Fruit fly (Drosophila melanogaster) whole organism, embryonic: ENCODE data around the gene EloB.

Experiments
- Atf6 ChIP-seq: fragments of 200-800 bp; sonication (Bioruptor generic); IDR thresholded peaks from 2 replicates; pipeline ENCODE4 v1.3.6; 2022; ENCODE audit warnings: missing biosample characterization, missing genetic modification characterization
- Bgb ChIP-seq: fragments of 200-800 bp; sonication (Bioruptor generic); IDR thresholded peaks from 2 replicates; pipeline ENCODE4 v1.3.6; 2022; ENCODE audit warnings: missing biosample characterization, missing genetic modification characterization; ENCODE audit not compliant: partially characterized antibody
- CG10147 ChIP-seq: fragments of 200-800 bp; sonication (Bioruptor generic); optimal IDR thresholded peaks from 2 replicates; lab custom pipeline; 2019; ENCODE audit warnings: missing biosample characterization, mild to moderate bottlenecking, missing genetic modification characterization, moderate library complexity
- CG10321 ChIP-seq: fragments of 200-800 bp; sonication (Bioruptor generic); IDR thresholded peaks from 2 replicates; pipeline ENCODE4 v1.3.6; 2022; ENCODE audit warnings: missing biosample characterization, missing genetic modification characterization
- CG11085 ChIP-seq: fragments of 200-800 bp; sonication (Bioruptor generic); IDR thresholded peaks from 2 replicates; pipeline ENCODE4 v1.3.6; 2022; ENCODE audit warnings: missing biosample characterization, missing genetic modification characterization
- CG12071 ChIP-seq: fragments of 200-800 bp; sonication (Bioruptor generic); optimal IDR thresholded peaks from 3 replicates; lab custom pipeline; 2018; ENCODE audit warnings: missing biosample characterization, mild to moderate bottlenecking, missing genetic modification characterization
- CG12104 ChIP-seq: fragments of 200-800 bp; sonication (Bioruptor generic); optimal IDR thresholded peaks from 3 replicates; lab custom pipeline; 2016; ENCODE audit warnings: missing biosample characterization, missing genetic modification characterization
- CG13287 ChIP-seq: fragments of 200-800 bp; sonication (Bioruptor generic); IDR thresholded peaks from 2 replicates; pipeline ENCODE4 v1.3.6; 2022; ENCODE audit warnings: missing biosample characterization, missing genetic modification characterization; ENCODE audit not compliant: partially characterized antibody
- CG14710 ChIP-seq: fragments of 200-800 bp; sonication (Bioruptor generic); optimal IDR thresholded peaks from 3 replicates; lab custom pipeline; 2019; ENCODE audit warnings: missing biosample characterization, mild to moderate bottlenecking, missing genetic modification characterization, moderate library complexity
- CG15269 ChIP-seq: fragments of 200-800 bp; sonication (Bioruptor generic); optimal IDR thresholded peaks from 2 replicates; lab custom pipeline; 2018; ENCODE audit warnings: missing biosample characterization, mild to moderate bottlenecking, missing genetic modification characterization, moderate library complexity
- CG15479 ChIP-seq: fragments of 200-800 bp; sonication (Bioruptor generic); optimal IDR thresholded peaks from 3 replicates; lab custom pipeline; 2019; ENCODE audit warnings: missing biosample characterization, mild to moderate bottlenecking, missing genetic modification characterization, moderate library complexity
- CG1602 ChIP-seq: fragments of 200-800 bp; sonication (Bioruptor generic); optimal IDR thresholded peaks from 3 replicates; lab custom pipeline; 2016; ENCODE audit warnings: missing biosample characterization, missing genetic modification characterization
- CG17568 ChIP-seq: fragments of 200-800 bp; sonication (Bioruptor generic); optimal IDR thresholded peaks from 2 replicates; lab custom pipeline; 2018; ENCODE audit warnings: missing biosample characterization, mild to moderate bottlenecking, missing genetic modification characterization, moderate library complexity
- CG17912 ChIP-seq: fragments of 200-800 bp; sonication (Bioruptor generic); optimal IDR thresholded peaks from 2 replicates; lab custom pipeline; 2018; ENCODE audit warnings: missing biosample characterization, mild to moderate bottlenecking, missing genetic modification characterization
- CG2199 ChIP-seq: fragments of 200-800 bp; sonication (Bioruptor generic); IDR thresholded peaks from 3 replicates; pipeline ENCODE4 v1.3.6; 2022; ENCODE audit warnings: missing biosample characterization, missing genetic modification characterization
- CG3065 ChIP-seq: fragments of 200-800 bp; sonication (Bioruptor generic); optimal IDR thresholded peaks from 2 replicates; lab custom pipeline; 2016; ENCODE audit warnings: missing biosample characterization, missing genetic modification characterization
- CG31365 ChIP-seq: fragments of 200-800 bp; sonication (Bioruptor generic); optimal IDR thresholded peaks from 2 replicates; lab custom pipeline; 2018; ENCODE audit warnings: missing biosample characterization, mild to moderate bottlenecking, missing genetic modification characterization
- CG3163 ChIP-seq: fragments of 200-800 bp; sonication (Bioruptor generic); optimal IDR thresholded peaks from 3 replicates; lab custom pipeline; 2016; ENCODE audit warnings: missing biosample characterization, missing genetic modification characterization
- CG3838 ChIP-seq: fragments of 200-800 bp; sonication (Bioruptor generic); optimal IDR thresholded peaks from 3 replicates; lab custom pipeline; 2016; ENCODE audit warnings: missing biosample characterization, missing genetic modification characterization
- CG3995 ChIP-seq: fragments of 200-800 bp; sonication (Bioruptor generic); optimal IDR thresholded peaks from 3 replicates; lab custom pipeline; 2016; ENCODE audit warnings: missing biosample characterization, missing genetic modification characterization
- CG4730 ChIP-seq: fragments of 200-800 bp; sonication (Bioruptor generic); IDR thresholded peaks from 2 replicates; pipeline ENCODE4 v1.3.6; 2022; ENCODE audit warnings: missing biosample characterization, missing genetic modification characterization
- CG5953 ChIP-seq: fragments of 200-800 bp; sonication (Bioruptor generic); IDR thresholded peaks from 2 replicates; pipeline ENCODE4 v1.3.6; 2022; ENCODE audit warnings: missing biosample characterization, missing genetic modification characterization
- Deaf1 ChIP-seq: fragments of 200-800 bp; optimal IDR thresholded peaks from 3 replicates; lab custom pipeline; 2019; ENCODE audit warnings: missing biosample characterization, mild to moderate bottlenecking, missing genetic modification characterization, moderate library complexity
- Drgx ChIP-seq: fragments of 200-800 bp; sonication (Bioruptor generic); IDR thresholded peaks from 2 replicates; pipeline ENCODE4 v1.3.6; 2022; ENCODE audit warnings: missing biosample characterization, missing genetic modification characterization
- Fer3 ChIP-seq: fragments of 200-800 bp; sonication (Bioruptor generic); optimal IDR thresholded peaks from 2 replicates; lab custom pipeline; 2018; ENCODE audit warnings: missing biosample characterization, mild to moderate bottlenecking, missing genetic modification characterization, moderate library complexity
- HmgD ChIP-seq: fragments of 200-800 bp; sonication (Bioruptor generic); optimal IDR thresholded peaks from 3 replicates; lab custom pipeline; 2016; ENCODE audit warnings: missing biosample characterization, missing genetic modification characterization
- Hr39 ChIP-seq: fragments of >200 bp; optimal IDR thresholded peaks from 2 replicates; lab custom pipeline; 2017
- NC2α ChIP-seq: fragments of 200-800 bp; sonication (Bioruptor generic); optimal IDR thresholded peaks from 2 replicates; lab custom pipeline; 2016; ENCODE audit warnings: missing biosample characterization, missing genetic modification characterization
- Rfx ChIP-seq: fragments of 200-800 bp; sonication (Bioruptor generic); IDR thresholded peaks from 2 replicates; pipeline ENCODE4 v1.3.6; 2022; ENCODE audit warnings: missing biosample characterization, missing genetic modification characterization
- Side ChIP-seq: fragments of 200-800 bp; sonication (Bioruptor generic); optimal IDR thresholded peaks from 2 replicates; lab custom pipeline; 2016; ENCODE audit warnings: missing biosample characterization, missing genetic modification characterization
- Six4 ChIP-seq: fragments of 200-800 bp; sonication (Bioruptor generic); optimal IDR thresholded peaks from 2 replicates; lab custom pipeline; 2016; ENCODE audit warnings: missing biosample characterization, missing genetic modification characterization
- Trl ChIP-seq, 3 experiments: fragments of >200 bp in 2 of 3; fragments of 200-800 bp in 1 of 3; sonication (Bioruptor generic) in 1 of 3; optimal IDR thresholded peaks; 2 replicates in 1 of 3; 3 replicates in 2 of 3; lab custom pipeline; 2016 to 2017; ENCODE audit warnings: missing biosample characterization in 1 of 3, missing genetic modification characterization in 1 of 3
- ara ChIP-seq: fragments of 200-800 bp; sonication (Bioruptor generic); IDR thresholded peaks from 2 replicates; pipeline ENCODE4 v1.3.6; 2022; ENCODE audit warnings: missing biosample characterization, missing genetic modification characterization
- bbx ChIP-seq: fragments of 200-800 bp; sonication (Bioruptor generic); IDR thresholded peaks from 2 replicates; pipeline ENCODE4 v1.3.6; 2022; ENCODE audit warnings: missing biosample characterization, missing genetic modification characterization; ENCODE audit not compliant: partially characterized antibody
- en ChIP-seq: fragments of 200-800 bp; sonication (Bioruptor generic); optimal IDR thresholded peaks from 2 replicates; lab custom pipeline; 2016; ENCODE audit warnings: missing biosample characterization, missing genetic modification characterization
- fd96Cb ChIP-seq: fragments of 200-800 bp; sonication (Bioruptor generic); optimal IDR thresholded peaks from 2 replicates; lab custom pipeline; 2018; ENCODE audit warnings: missing biosample characterization, mild to moderate bottlenecking, missing genetic modification characterization, moderate library complexity
- inv ChIP-seq: fragments of 200-800 bp; sonication (Bioruptor generic); IDR thresholded peaks from 2 replicates; pipeline ENCODE4 v1.3.6; 2022; ENCODE audit warnings: missing biosample characterization, missing genetic modification characterization; ENCODE audit not compliant: partially characterized antibody
- lmd ChIP-seq: fragments of 200-800 bp; sonication (Bioruptor generic); IDR thresholded peaks from 2 replicates; pipeline ENCODE4 v1.3.6; 2022; ENCODE audit warnings: missing biosample characterization, missing genetic modification characterization
- luna ChIP-seq: fragments of 200-800 bp; sonication (Bioruptor generic); optimal IDR thresholded peaks from 2 replicates; lab custom pipeline; 2016; ENCODE audit warnings: missing biosample characterization, missing genetic modification characterization
- nom ChIP-seq: fragments of 200-800 bp; sonication (Bioruptor generic); optimal IDR thresholded peaks from 2 replicates; lab custom pipeline; 2017; ENCODE audit warnings: missing biosample characterization, missing genetic modification characterization, mild to moderate bottlenecking, moderate library complexity, missing genetic modification reagents
- org-1 ChIP-seq: fragments of 200-800 bp; sonication (Bioruptor generic); optimal IDR thresholded peaks from 2 replicates; lab custom pipeline; 2017; ENCODE audit warnings: missing biosample characterization, missing genetic modification characterization
- pho ChIP-seq: fragments of 200-800 bp; sonication (Bioruptor generic); optimal IDR thresholded peaks from 2 replicates; lab custom pipeline; 2016; ENCODE audit warnings: missing biosample characterization, missing genetic modification characterization
- salm ChIP-seq: fragments of 200-800 bp; sonication (Bioruptor generic); optimal IDR thresholded peaks from 2 replicates; lab custom pipeline; 2018; ENCODE audit warnings: missing biosample characterization, mild to moderate bottlenecking, missing genetic modification characterization
- sens ChIP-seq: fragments of 200-800 bp; sonication (Bioruptor generic); peaks from one replicate; lab custom pipeline; 2016; ENCODE audit warnings: missing biosample characterization, missing genetic modification characterization
- slbo ChIP-seq: fragments of 200-800 bp; sonication (Bioruptor generic); IDR thresholded peaks from 2 replicates; pipeline ENCODE4 v1.3.6; 2022; ENCODE audit warnings: missing biosample characterization, missing genetic modification characterization
- tap ChIP-seq: fragments of 200-800 bp; optimal IDR thresholded peaks from 3 replicates; lab custom pipeline; 2019; ENCODE audit warnings: missing biosample characterization, mild to moderate bottlenecking, missing genetic modification characterization, moderate library complexity
- tup ChIP-seq: fragments of 200-800 bp; sonication (Bioruptor generic); optimal IDR thresholded peaks from 2 replicates; lab custom pipeline; 2016; ENCODE audit warnings: missing biosample characterization, mild to moderate bottlenecking, missing genetic modification characterization, moderate library complexity
- unc-4 ChIP-seq: fragments of 200-800 bp; sonication (Bioruptor generic); IDR thresholded peaks from 2 replicates; pipeline ENCODE4 v1.3.6; 2022; ENCODE audit warnings: missing biosample characterization, missing genetic modification characterization; ENCODE audit not compliant: partially characterized antibody
- wor ChIP-seq: fragments of 200-800 bp; sonication (Bioruptor generic); IDR thresholded peaks from 2 replicates; pipeline ENCODE4 v1.3.6; 2022; ENCODE audit warnings: missing biosample characterization, missing genetic modification characterization

Gene EloB

DNA sequence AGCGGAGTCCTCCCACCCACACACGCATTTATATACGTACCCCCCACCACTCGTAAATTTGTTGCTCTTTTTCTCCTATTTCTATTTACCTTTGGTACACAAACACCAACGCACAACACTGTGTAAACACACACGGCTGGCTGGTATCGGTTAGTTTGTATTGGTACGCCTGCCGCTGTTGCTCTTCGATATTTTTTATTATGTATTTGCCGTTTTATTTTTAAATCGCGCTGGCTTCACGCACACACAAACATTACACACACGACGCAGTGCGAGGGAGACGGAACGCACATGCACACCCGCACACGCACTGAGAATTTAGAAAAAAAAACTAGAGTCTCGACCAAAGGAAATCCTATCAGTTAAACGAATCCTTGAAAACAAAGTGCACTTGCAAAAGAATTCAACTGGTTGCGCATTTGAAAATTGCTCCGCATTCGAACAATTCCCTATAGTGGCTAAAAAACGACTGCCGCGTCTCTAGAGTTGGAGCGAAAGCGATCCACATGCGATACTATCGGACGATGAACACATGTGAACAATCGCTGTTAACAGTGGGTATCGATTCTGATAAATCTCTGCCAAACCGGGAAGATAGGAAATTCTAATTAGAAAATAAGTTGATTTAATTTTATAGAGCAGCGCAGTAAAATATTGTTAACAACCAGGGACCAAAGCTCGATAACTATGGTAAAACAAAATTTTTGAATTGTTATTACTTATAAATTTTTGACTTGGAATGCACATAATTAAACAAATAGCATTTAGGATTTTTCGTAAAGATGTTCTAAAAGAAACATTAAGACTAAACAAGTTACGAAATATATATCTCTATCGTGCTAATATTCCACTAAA is 28.8 kb downstream of the EloB start (continued):
- TF ChIP-seq NC2α (GFP tag; lab: Kevin White, UChicago) (peak; percentile 59), sens (GFP tag; lab: Kevin White, UChicago) (peak; percentile 83), tup (GFP tag; lab: Kevin White, UChicago) (peak; percentile 44), CG3838 (GFP tag; lab: Kevin White, UChicago) (no peak), bbx (peak; percentile 99), Rfx (GFP tag; lab: Robert Waterston, UW) (peak; percentile 42), Drgx (peak; percentile 27), Trl (optimal IDR thresholded peaks at IDR 0.05; lab: Kevin White, UChicago) (no peak), Trl (GFP tag; optimal IDR thresholded peaks at IDR 0.05; lab: Kevin White, UChicago) (peak; percentile 59), CG3163 (GFP tag; lab: Kevin White, UChicago) (peak; percentile 17), fd96Cb (tag; lab: Kevin White, UChicago) (no peak), Six4 (peak; percentile 65), CG12071 (GFP tag; lab: Kevin White, UChicago) (peak; percentile 96), CG10321 (GFP tag; lab: Robert Waterston, UW) (no peak; the same call in 1 of the 2 replicates), Deaf1 (tag; lab: Kevin White, UChicago) (peak; percentile 46), salm (tag; lab: Kevin White, UChicago) (peak; percentile 69), CG3995 (no peak), pho (GFP tag; lab: Kevin White, UChicago) (no peak), CG17568 (GFP tag; lab: Kevin White, UChicago) (peak; percentile 95), unc-4 (GFP tag; lab: Robert Waterston, UW) (peak; percentile 89), CG13287 (GFP tag; lab: Robert Waterston, UW) (peak; percentile 88), inv (GFP tag; lab: Robert Waterston, UW) (peak; percentile 95), tap (tag; lab: Kevin White, UChicago) (peak; percentile 75), lmd (no peak), CG3065 (GFP tag; lab: Kevin White, UChicago) (peak; percentile 26), CG31365 (tag; lab: Kevin White, UChicago) (peak; percentile 78), wor (GFP tag; lab: Robert Waterston, UW) (no peak), CG17912 (GFP tag; lab: Kevin White, UChicago) (peak; percentile 94), org-1 (GFP tag; lab: Kevin White, UChicago) (peak; percentile 80), Bgb (GFP tag; lab: Robert Waterston, UW) (peak; percentile 95), CG12104 (peak; percentile 71), CG14710 (tag; lab: Kevin White, UChicago) (peak; percentile 28), nom (peak; percentile 67), luna (GFP tag; lab: Kevin White, UChicago) (no peak), Atf6 (peak; percentile 72; the same call in 1 of the 2 replicates), CG15269 (tag; lab: Kevin White, UChicago) (peak; percentile 52), CG1602 (GFP tag; lab: Kevin White, UChicago) (no peak), slbo (peak; percentile 26; the same call in 1 of the 2 replicates), Hr39 (no peak), CG15479 (GFP tag; lab: Kevin White, UChicago) (peak; percentile 95), HmgD (GFP tag; lab: Kevin White, UChicago) (peak; percentile 66), CG10147 (GFP tag; lab: Kevin White, UChicago) (peak; percentile 52), Side (GFP tag; lab: Kevin White, UChicago) (peak; percentile 80), en (peak; percentile 3), CG11085 (GFP tag; lab: Robert Waterston, UW) (no peak; the same call in 1 of the 2 replicates), CG5953 (peak; percentile 57), CG4730 (no peak), CG2199 (GFP tag; lab: Robert Waterston, UW) (0 out of 3 replicates have a peak, but pooled peaks have one; percentile 7), ara (peak; percentile 57; the same call in 1 of the 2 replicates), Fer3 (tag; lab: Kevin White, UChicago) (peak; percentile 63)
